Worm (Caenorhabditis elegans): ENCODE results near the gene sto-4.
A peak's percentile ranks its signal among the peaks of the same experiment; 100 is the strongest.

The sto-4 gene

DNA sequence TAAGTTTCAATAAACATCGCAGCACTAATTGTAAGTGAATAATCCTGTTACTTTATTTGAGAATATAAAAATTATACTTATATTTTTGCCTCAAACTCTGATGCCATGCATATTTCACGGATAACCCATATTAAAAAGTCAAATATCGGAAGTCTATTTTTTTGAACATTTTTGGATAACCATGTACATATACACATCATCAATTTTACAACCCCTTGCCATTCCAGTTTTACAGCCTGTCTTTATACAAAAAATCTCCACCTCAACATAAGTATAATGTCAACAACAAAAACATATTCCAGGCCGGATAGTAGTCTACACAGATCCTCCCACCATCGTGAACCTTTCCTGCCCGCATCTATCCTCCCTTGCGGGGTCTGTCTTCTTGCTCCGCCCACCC, 40.3 kb downstream of the sto-4 start, which contains the start of gene hnd-1:
TSS of gene hnd-1 (plus strand) at position 301 of the 400 bp plus-strand sequence.
- TF ChIP-seq dpl-1 (GFP tag; optimal IDR thresholded peaks at IDR 0.05) (no peak), efl-1 (optimal IDR thresholded peaks at IDR 0.05) (no peak), efl-1 (GFP tag; optimal IDR thresholded peaks at IDR 0.05 in 1 of 2) (peak in 1 of 2 experiments; percentile 27)

DNA sequence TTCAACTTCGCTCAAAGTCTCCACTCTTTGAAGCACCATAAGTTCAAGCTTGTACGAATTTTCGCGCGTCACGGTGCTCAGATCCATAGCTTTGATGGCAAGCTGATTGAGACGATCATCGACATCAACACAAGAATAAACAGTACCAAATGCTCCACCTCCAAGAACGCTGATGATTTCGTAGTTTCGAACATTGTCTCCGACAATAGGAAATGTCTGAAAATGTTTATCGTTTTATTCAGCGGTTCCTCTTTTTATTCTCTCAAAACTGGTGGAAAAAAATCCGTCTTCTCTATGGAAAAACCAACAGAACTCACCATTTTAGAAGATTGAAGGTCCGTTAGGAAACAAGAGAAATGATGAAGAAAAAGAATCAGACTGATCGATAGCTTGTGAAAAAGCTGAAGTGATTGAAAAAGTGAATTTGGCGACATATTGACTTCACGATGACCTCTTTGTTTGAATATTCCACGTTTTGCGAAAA, 44.0 kb downstream of the sto-4 start, which contains the start of gene C44C10.7:
TSS of gene C44C10.7 (minus strand) at position 434 of the 484 bp plus-strand sequence.
- TF ChIP-seq irx-1 (tag; optimal IDR thresholded peaks at IDR 0.05) (no peak), egl-13 (tag; optimal IDR thresholded peaks at IDR 0.05) (no peak), ets-5 (GFP tag; IDR thresholded peaks at IDR 0.05) (no peak), nhr-84 (tag; optimal IDR thresholded peaks at IDR 0.05) (no peak), xbp-1 (tag; optimal IDR thresholded peaks at IDR 0.05) (no peak), ceh-8 (GFP tag; optimal IDR thresholded peaks at IDR 0.05) (no peak), aha-1 (tag; optimal IDR thresholded peaks at IDR 0.05) (no peak), C04F5.9 (tag; optimal IDR thresholded peaks at IDR 0.05) (no peak), mep-1 (tag; optimal IDR thresholded peaks at IDR 0.05) (no peak), unc-62 (GFP tag; optimal IDR thresholded peaks at IDR 0.05) (no peak), hpl-2 (GFP tag; optimal IDR thresholded peaks at IDR 0.05) (no peak), pag-3 (tag; optimal IDR thresholded peaks at IDR 0.05; ENCODE audit: borderline replicate concordance, insufficient read depth) (no peak), unc-86 (tag; optimal IDR thresholded peaks at IDR 0.05) (no peak), ceh-82 (tag; optimal IDR thresholded peaks at IDR 0.05) (no peak)

ce11 chrX:11690014-11690591, 46.2 kb downstream of the sto-4 start, which contains the start of the genes C44C10.10 and C44C10.5:
TSS of gene C44C10.10 (plus strand) at chrX:11690314.
TSS of gene C44C10.5 (plus strand) at chrX:11690541.
- TF ChIP-seq aly-2 (tag; optimal IDR thresholded peaks at IDR 0.05) (no peak), fos-1 (tag; optimal IDR thresholded peaks at IDR 0.05) (no peak), egl-27 (tag; optimal IDR thresholded peaks at IDR 0.05) (no peak), ces-1 (GFP tag; optimal IDR thresholded peaks at IDR 0.05) (no peak), ztf-11 (tag; optimal IDR thresholded peaks at IDR 0.05) (no peak), ceh-82 (tag; optimal IDR thresholded peaks at IDR 0.05) (no peak), xbp-1 (tag; optimal IDR thresholded peaks at IDR 0.05) (no peak), lin-35 (GFP tag; optimal IDR thresholded peaks at IDR 0.05) (no peak)

DNA sequence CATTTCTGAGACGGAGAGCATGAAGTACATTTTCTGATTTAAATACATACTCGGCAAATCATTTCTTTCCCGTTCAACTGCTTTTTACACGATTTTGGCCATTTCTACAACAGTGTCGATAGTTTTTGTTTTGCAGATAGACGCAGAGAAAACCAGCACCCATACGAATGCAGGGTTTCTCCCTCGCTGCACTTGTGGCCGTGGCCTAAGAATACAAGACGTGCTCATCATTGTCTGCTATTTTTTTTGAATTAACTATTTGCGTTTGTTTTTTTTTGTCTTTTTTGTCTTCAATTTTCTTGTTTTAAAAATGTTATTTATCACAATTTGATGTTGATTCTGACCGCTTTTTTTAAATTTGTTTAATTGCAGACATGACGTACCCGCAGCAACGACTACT, 49.2 kb downstream of the sto-4 start, which contains the start of gene smcl-1:
TSS of gene smcl-1 (plus strand) at position 373 of the 400 bp plus-strand sequence.
- TF ChIP-seq jun-1 (tag; optimal IDR thresholded peaks at IDR 0.05) = no peak
- peak; percentile 45 for TF ChIP-seq nhr-20 (tag; optimal IDR thresholded peaks at IDR 0.05)
- no peak for TF ChIP-seq lin-15B (tag; optimal IDR thresholded peaks at IDR 0.05)
- TF ChIP-seq fkh-4 (tag; optimal IDR thresholded peaks at IDR 0.05; ENCODE audit: borderline replicate concordance) = peak; percentile 14
- TF ChIP-seq xbp-1 (tag; optimal IDR thresholded peaks at IDR 0.05) = peak; percentile 24
- no peak for TF ChIP-seq aha-1 (tag; optimal IDR thresholded peaks at IDR 0.05)
- no peak for TF ChIP-seq egl-27 (tag; optimal IDR thresholded peaks at IDR 0.05)
- TF ChIP-seq fkh-8 (tag; optimal IDR thresholded peaks at IDR 0.05) = peak; percentile 7
- peak; percentile 26 for TF ChIP-seq nhr-90 (tag; optimal IDR thresholded peaks at IDR 0.05; ENCODE audit: poor library complexity)
- peak in 1 of 2 experiments; percentile 28 for TF ChIP-seq mdl-1 (tag; optimal IDR thresholded peaks at IDR 0.05)
- no peak for TF ChIP-seq dsc-1 (tag; optimal IDR thresholded peaks at IDR 0.05)
- TF ChIP-seq ceh-8 (GFP tag; optimal IDR thresholded peaks at IDR 0.05) = no peak
- no peak for TF ChIP-seq snu-23 (GFP tag; optimal IDR thresholded peaks at IDR 0.05)
- TF ChIP-seq grh-1 (GFP tag; IDR thresholded peaks at IDR 0.05) = no peak
- no peak for TF ChIP-seq lin-13 (GFP tag; optimal IDR thresholded peaks at IDR 0.05)
- TF ChIP-seq zag-1 (tag; optimal IDR thresholded peaks at IDR 0.05) = no peak
- TF ChIP-seq ama-1 (optimal IDR thresholded peaks at IDR 0.05) = no peak
- TF ChIP-seq egl-13 (tag; optimal IDR thresholded peaks at IDR 0.05) = no peak
- TF ChIP-seq ces-1 (GFP tag; optimal IDR thresholded peaks at IDR 0.05) = no peak
- peak; percentile 79 for TF ChIP-seq rnt-1 (tag; optimal IDR thresholded peaks at IDR 0.05)
- TF ChIP-seq ztf-4 (tag; optimal IDR thresholded peaks at IDR 0.05) = no peak
- TF ChIP-seq F16B12.6 (tag; optimal IDR thresholded peaks at IDR 0.05) = no peak
- peak; percentile 10 for TF ChIP-seq C16A3.4 (tag; optimal IDR thresholded peaks at IDR 0.05)
- peak in 2 of 3 experiments; percentile 5 to 47 for TF ChIP-seq dpl-1 (GFP tag; optimal IDR thresholded peaks at IDR 0.05)
- peak; percentile 66 for TF ChIP-seq skn-1 (tag; optimal IDR thresholded peaks at IDR 0.05)
- TF ChIP-seq hlh-17 (GFP tag; optimal IDR thresholded peaks at IDR 0.05; ENCODE audit: borderline replicate concordance) = no peak
- no peak for TF ChIP-seq nhr-77 (tag; optimal IDR thresholded peaks at IDR 0.05)
- TF ChIP-seq elt-3 (tag; optimal IDR thresholded peaks at IDR 0.05) = no peak
- TF ChIP-seq lin-39 (tag; optimal IDR thresholded peaks at IDR 0.05) = no peak
- peak; percentile 55 for TF ChIP-seq blmp-1 (tag; optimal IDR thresholded peaks at IDR 0.05)

All from whole organism, L1 larva.